Worm (Caenorhabditis elegans): ENCODE results near the gene bath-33.
A peak's percentile ranks its signal among the peaks of the same experiment; 100 is the strongest.
"Not testable (repeated sequence)": the region's sequence is repeated elsewhere in the genome, so short reads cannot be mapped to it uniquely, and the experiment has no call there.

Gene bath-33

DNA sequence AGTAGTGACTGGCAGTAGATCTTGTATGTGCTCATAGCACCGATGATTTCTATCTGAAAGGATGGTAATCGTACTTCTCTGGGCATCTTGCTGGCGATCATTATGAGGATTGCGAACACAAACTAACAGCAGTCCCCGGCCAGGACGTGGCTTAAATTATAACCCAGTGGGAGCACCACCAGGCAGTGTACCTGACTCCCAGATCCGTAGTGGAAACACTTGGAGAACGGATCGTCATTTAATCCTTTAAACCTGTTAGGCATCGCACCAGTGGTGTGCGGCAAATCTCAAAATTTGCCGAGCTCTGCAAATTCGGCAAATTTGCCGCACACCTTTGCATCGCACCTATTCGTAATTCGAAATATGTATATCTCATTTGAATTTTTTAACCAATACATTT lies 38.3 kb downstream of the bath-33 start, which contains the start of gene K05F6.8:
Gene K05F6.8 (minus strand): TSS at position 101 of the 400 bp plus-strand sequence.
- TF ChIP-seq lir-3 (tag; optimal IDR thresholded peaks at IDR 0.05; ENCODE audit: poor library complexity) (no peak), mep-1 (tag; optimal IDR thresholded peaks at IDR 0.05) (no peak), skn-1 (tag; optimal IDR thresholded peaks at IDR 0.05) (no peak), ztf-4 (tag; optimal IDR thresholded peaks at IDR 0.05) (no peak), fos-1 (tag; optimal IDR thresholded peaks at IDR 0.05) (no peak), lin-15B (tag; optimal IDR thresholded peaks at IDR 0.05) (no peak)

DNA sequence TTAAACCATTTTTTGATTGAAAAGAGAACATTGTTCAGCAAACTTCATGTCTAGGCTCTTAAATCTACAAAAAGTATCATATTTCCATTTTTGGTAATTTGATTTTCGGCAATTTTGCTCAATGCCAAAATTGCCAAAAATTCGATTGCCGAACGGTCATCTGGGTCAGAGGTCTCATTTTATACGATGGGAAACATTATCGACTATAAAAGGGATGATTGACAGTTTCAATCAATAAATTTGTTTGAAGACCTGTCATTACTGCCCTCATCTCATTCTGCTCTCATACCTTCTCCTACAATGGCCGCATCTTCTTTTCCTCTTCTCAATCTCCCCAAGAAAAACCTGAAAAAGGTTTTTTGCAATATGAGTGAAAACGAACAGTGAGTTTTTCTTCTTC lies 44.1 kb downstream of the bath-33 start, which contains the start of gene K05F6.14:
Gene K05F6.14 (plus strand): TSS at position 301 of the 400 bp plus-strand sequence.
- TF ChIP-seq xbp-1 (tag; optimal IDR thresholded peaks at IDR 0.05) (no peak), rnt-1 (tag; optimal IDR thresholded peaks at IDR 0.05) (no peak), nhr-28 (tag; optimal IDR thresholded peaks at IDR 0.05) (no peak), lsy-2 (tag; optimal IDR thresholded peaks at IDR 0.05) (no peak), pax-3 (tag; optimal IDR thresholded peaks at IDR 0.05) (no peak), sup-37 (GFP tag; optimal IDR thresholded peaks at IDR 0.05) (no peak), ceh-8 (GFP tag; optimal IDR thresholded peaks at IDR 0.05) (no peak), F16B12.6 (tag; optimal IDR thresholded peaks at IDR 0.05) (no peak), zag-1 (tag; optimal IDR thresholded peaks at IDR 0.05) (no peak), zip-4 (GFP tag; optimal IDR thresholded peaks at IDR 0.05) (no peak), mep-1 (tag; optimal IDR thresholded peaks at IDR 0.05) (no peak), elt-3 (tag; optimal IDR thresholded peaks at IDR 0.05) (no peak), alr-1 (tag; optimal IDR thresholded peaks at IDR 0.05; ENCODE audit: borderline replicate concordance) (no peak), egl-27 (tag; optimal IDR thresholded peaks at IDR 0.05) (no peak), vab-15 (tag; optimal IDR thresholded peaks at IDR 0.05) (no peak), Y116A8C.19 (tag; optimal IDR thresholded peaks at IDR 0.05; ENCODE audit: borderline replicate concordance) (no peak)

DNA sequence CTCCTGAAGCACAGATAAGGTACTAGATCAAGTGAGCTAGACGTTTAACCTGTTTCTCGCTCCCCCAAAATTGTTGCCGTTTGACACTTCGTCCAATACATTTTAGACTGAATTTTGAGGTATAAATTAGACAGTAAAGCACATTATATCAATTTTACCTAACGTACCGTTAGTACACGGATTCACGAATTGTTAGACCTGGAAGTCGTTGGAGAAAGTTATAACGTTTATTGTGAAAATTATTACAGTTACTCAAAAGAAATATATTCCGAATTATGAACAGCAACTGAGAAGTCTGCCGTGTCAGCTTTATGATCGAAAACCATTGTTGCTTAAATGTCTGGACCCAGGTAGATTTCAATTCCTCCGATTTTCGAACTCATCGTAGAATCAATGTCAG lies 45.1 kb downstream of the bath-33 start:
- no peak for TF ChIP-seq efl-1 (optimal IDR thresholded peaks at IDR 0.05)
- TF ChIP-seq efl-1 (GFP tag; optimal IDR thresholded peaks at IDR 0.05 in 1 of 2), result peak in 1 of 2 experiments; percentile 91
- TF ChIP-seq ces-1 (GFP tag; optimal IDR thresholded peaks at IDR 0.05), result no peak

DNA sequence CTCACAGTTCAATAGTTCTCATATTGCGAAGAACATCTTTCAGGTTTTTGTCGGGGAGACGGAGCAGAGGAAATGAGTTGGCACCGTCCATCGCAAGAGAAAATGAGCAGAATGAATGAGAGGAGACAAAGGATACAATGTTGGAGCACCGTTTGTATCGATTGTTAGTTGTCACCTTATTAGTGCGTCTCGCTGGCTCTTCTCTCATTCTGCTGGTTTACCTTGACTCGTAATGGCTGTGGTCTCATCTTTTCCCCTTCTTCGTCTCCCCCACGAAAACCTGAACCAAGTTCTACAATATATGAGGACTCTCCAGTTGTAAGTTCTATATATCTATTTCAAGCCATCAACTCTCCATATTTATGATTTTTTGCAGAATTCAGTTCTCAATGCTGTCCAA lies 49.8 kb downstream of the bath-33 start, which contains the start of the genes fbxb-54 and fbxb-50:
Gene fbxb-54 (minus strand): TSS at position 101 of the 400 bp plus-strand sequence.
Gene fbxb-50 (plus strand): TSS at position 227 of the 400 bp plus-strand sequence.
- TF ChIP-seq nhr-237, lsy-2, ceh-82 (tag; optimal IDR thresholded peaks at IDR 0.05): not testable (repeated sequence)
